Worm (Caenorhabditis elegans): ENCODE results near the gene dhhc-5.

Gene dhhc-5

ce11 chrIII:6895166-6895565 lies 46.3 kb upstream of the dhhc-5 start (continued):
- peak; percentile 77 for TF ChIP-seq tbx-2 (tag; optimal IDR thresholded peaks at IDR 0.05)
- TF ChIP-seq lin-35 (GFP tag; optimal IDR thresholded peaks at IDR 0.05) = peak; percentile 31 to 67
- peak; percentile 53 for TF ChIP-seq nhr-90 (tag; optimal IDR thresholded peaks at IDR 0.05; ENCODE audit: poor library complexity)
- TF ChIP-seq nhr-20 (tag; optimal IDR thresholded peaks at IDR 0.05) = peak; percentile 87
- TF ChIP-seq fkh-4 (tag; optimal IDR thresholded peaks at IDR 0.05; ENCODE audit: borderline replicate concordance) = no peak
- TF ChIP-seq hlh-17 (GFP tag; optimal IDR thresholded peaks at IDR 0.05; ENCODE audit: borderline replicate concordance) = no peak
- TF ChIP-seq blmp-1 (tag; optimal IDR thresholded peaks at IDR 0.05) = peak; percentile 60
- no peak for TF ChIP-seq ets-5 (GFP tag; IDR thresholded peaks at IDR 0.05)
- TF ChIP-seq pqm-1 (tag; optimal IDR thresholded peaks at IDR 0.05) = no peak

- TF ChIP-seq dpl-1 (GFP tag; optimal IDR thresholded peaks at IDR 0.05) (no peak), dsc-1 (tag; optimal IDR thresholded peaks at IDR 0.05) (no peak), hpl-2 (GFP tag; optimal IDR thresholded peaks at IDR 0.05) (no peak), ama-1 (optimal IDR thresholded peaks at IDR 0.05) (no peak), ces-1 (GFP tag; optimal IDR thresholded peaks at IDR 0.05) (no peak), lsy-2 (tag; optimal IDR thresholded peaks at IDR 0.05) (no peak), egl-13 (tag; optimal IDR thresholded peaks at IDR 0.05) (no peak), ceh-90 (tag; optimal IDR thresholded peaks at IDR 0.05) (no peak), nhr-237 (tag; optimal IDR thresholded peaks at IDR 0.05) (no peak), zip-4 (GFP tag; optimal IDR thresholded peaks at IDR 0.05) (no peak), nhr-71 (tag; optimal IDR thresholded peaks at IDR 0.05) (no peak), pag-3 (tag; optimal IDR thresholded peaks at IDR 0.05; ENCODE audit: borderline replicate concordance, insufficient read depth) (no peak)
Measured at ce11 chrIII:6891560-6891959, 42.7 kb upstream of the dhhc-5 start, which contains the start of gene K04C2.5. Gene K04C2.5 (minus strand): TSS chrIII:6891660.

ce11 chrIII:6888999-6889824 lies 40.4 kb upstream of the dhhc-5 start, which contains the start of the genes brd-1 and K04C2.2:
Gene brd-1 (minus strand): TSS chrIII:6889504.
Gene K04C2.2 (plus strand): TSS chrIII:6889774.
- TF ChIP-seq jun-1 (tag; optimal IDR thresholded peaks at IDR 0.05) = no peak
- no peak for TF ChIP-seq lin-14 (GFP tag; optimal IDR thresholded peaks at IDR 0.05)
- no peak for TF ChIP-seq aha-1 (tag; optimal IDR thresholded peaks at IDR 0.05)
- no peak for TF ChIP-seq ztf-11 (tag; optimal IDR thresholded peaks at IDR 0.05)
- no peak for TF ChIP-seq ceh-63 (GFP tag; optimal IDR thresholded peaks at IDR 0.05)
- peak; percentile 1 for TF ChIP-seq unc-130 (tag; optimal IDR thresholded peaks at IDR 0.05)
- TF ChIP-seq rnt-1 (tag; optimal IDR thresholded peaks at IDR 0.05) = no peak
- no peak for TF ChIP-seq tlp-1 (tag; optimal IDR thresholded peaks at IDR 0.05)
- peak; percentile 27 for TF ChIP-seq skn-1 (tag; optimal IDR thresholded peaks at IDR 0.05)
- no peak for TF ChIP-seq C34B4.2 (tag; optimal IDR thresholded peaks at IDR 0.05)
- TF ChIP-seq nhr-28 (tag; optimal IDR thresholded peaks at IDR 0.05) = no peak
- TF ChIP-seq nhr-85 (tag) = no peak
- peak in 1 of 2 experiments; percentile 63 for TF ChIP-seq lsy-2 (tag; optimal IDR thresholded peaks at IDR 0.05)
- no peak for TF ChIP-seq zag-1 (tag; optimal IDR thresholded peaks at IDR 0.05)
- TF ChIP-seq lin-35 (GFP tag; optimal IDR thresholded peaks at IDR 0.05) = peak; percentile 57 to 87
- no peak for TF ChIP-seq mdl-1 (tag; optimal IDR thresholded peaks at IDR 0.05)
- TF ChIP-seq mep-1 (tag; optimal IDR thresholded peaks at IDR 0.05) = peak; percentile 52
- TF ChIP-seq egl-27 (tag; optimal IDR thresholded peaks at IDR 0.05) = no peak
- no peak for TF ChIP-seq irx-1 (tag; optimal IDR thresholded peaks at IDR 0.05)
- TF ChIP-seq mab-9 (GFP tag; IDR thresholded peaks at IDR 0.05) = no peak
- no peak for TF ChIP-seq ztf-4 (tag; optimal IDR thresholded peaks at IDR 0.05)
- TF ChIP-seq aly-2 (tag; optimal IDR thresholded peaks at IDR 0.05) = no peak
- no peak for TF ChIP-seq zip-4 (GFP tag; optimal IDR thresholded peaks at IDR 0.05)
- no peak for TF ChIP-seq nhr-237 (tag; optimal IDR thresholded peaks at IDR 0.05)
- TF ChIP-seq blmp-1 (tag; optimal IDR thresholded peaks at IDR 0.05) = peak; percentile 42
- no peak for TF ChIP-seq hlh-4 (tag; optimal IDR thresholded peaks at IDR 0.05)
- no peak for TF ChIP-seq dsc-1 (tag; optimal IDR thresholded peaks at IDR 0.05)
- TF ChIP-seq ets-5 (GFP tag; IDR thresholded peaks at IDR 0.05) = no peak
- no peak for TF ChIP-seq snpc-4 (tag; optimal IDR thresholded peaks at IDR 0.05)
- TF ChIP-seq tbx-2 (tag; optimal IDR thresholded peaks at IDR 0.05) = no peak
- TF ChIP-seq nhr-11 (tag; optimal IDR thresholded peaks at IDR 0.05) = no peak
- TF ChIP-seq C04F5.9 (tag; optimal IDR thresholded peaks at IDR 0.05) = no peak
- TF ChIP-seq elt-2 (tag; optimal IDR thresholded peaks at IDR 0.05) = no peak
- peak; percentile 8 for TF ChIP-seq nhr-47 (tag; optimal IDR thresholded peaks at IDR 0.05)
